Fruit fly (Drosophila melanogaster) whole organism, pupa: ENCODE measurements around the gene Vajk2.

ENCODE experiments used
- D1 ChIP-seq: fragments of 200-800 bp; sonication (Bioruptor generic); optimal IDR thresholded peaks from 2 replicates; lab custom pipeline; 2018; ENCODE audit warnings: missing biosample characterization, mild to moderate bottlenecking, missing genetic modification characterization, moderate library complexity
- rn ChIP-seq: fragments of 200-800 bp; sonication (Bioruptor generic); IDR thresholded peaks from 2 replicates; pipeline ENCODE4 v1.3.6; 2022; ENCODE audit warnings: missing biosample characterization, missing genetic modification characterization

- TF ChIP-seq rn: no peak
- no peak for TF ChIP-seq D1
Observed at dm6 chr2L:13923984-13924383, 10.5 kb downstream of the Vajk2 start.
